Fruit fly (Drosophila melanogaster) whole organism, embryonic: ENCODE measurements around the gene scpr-C.

Experiments
- Awh ChIP-seq: fragments of 200-800 bp; sonication (Bioruptor generic); IDR thresholded peaks from 2 replicates; pipeline ENCODE4, ENCODE4 v1.3.6; 2022; ENCODE audit warnings: missing biosample characterization, missing genetic modification characterization
- Blimp-1 ChIP-seq: fragments of 200-800 bp; sonication (Bioruptor generic); optimal IDR thresholded peaks from 3 replicates; lab custom pipeline; 2018; ENCODE audit warnings: missing biosample characterization, missing genetic modification characterization, mild to moderate bottlenecking, moderate library complexity, missing genetic modification reagents
- CG13424 ChIP-seq: fragments of 200-800 bp; sonication (Bioruptor generic); optimal IDR thresholded peaks from 2 replicates; lab custom pipeline; 2019; ENCODE audit warnings: missing biosample characterization, mild to moderate bottlenecking, missing genetic modification characterization, moderate library complexity
- CG14710 ChIP-seq: fragments of 200-800 bp; sonication (Bioruptor generic); optimal IDR thresholded peaks from 3 replicates; lab custom pipeline; 2019; ENCODE audit warnings: missing biosample characterization, mild to moderate bottlenecking, missing genetic modification characterization, moderate library complexity
- CG18476 ChIP-seq: fragments of 200-800 bp; sonication (Bioruptor generic); optimal IDR thresholded peaks from 2 replicates; lab custom pipeline; 2016; ENCODE audit warnings: missing biosample characterization, mild to moderate bottlenecking, missing genetic modification characterization
- CG18599 ChIP-seq: fragments of 200-800 bp; sonication (Bioruptor generic); optimal IDR thresholded peaks from 3 replicates; lab custom pipeline; 2017; ENCODE audit warnings: missing biosample characterization, missing genetic modification characterization, mild to moderate bottlenecking, moderate library complexity, missing genetic modification reagents
- CG2116 ChIP-seq: fragments of 200-800 bp; sonication (Bioruptor generic); optimal IDR thresholded peaks from 3 replicates; lab custom pipeline; 2018; ENCODE audit warnings: missing biosample characterization, mild to moderate bottlenecking, missing genetic modification characterization
- CG2129 ChIP-seq: fragments of 200-800 bp; sonication (Bioruptor generic); IDR thresholded peaks from 2 replicates; pipeline ENCODE4 v1.3.6; 2022; ENCODE audit warnings: missing biosample characterization, missing genetic modification characterization; ENCODE audit not compliant: partially characterized antibody
- CG2889 ChIP-seq: fragments of 200-800 bp; sonication (Bioruptor generic); IDR thresholded peaks from 3 replicates; pipeline ENCODE4 v1.3.6; 2022; ENCODE audit warnings: missing biosample characterization, missing genetic modification characterization
- CG31441 ChIP-seq: fragments of 200-800 bp; sonication (Bioruptor generic); IDR thresholded peaks from 2 replicates; pipeline ENCODE4 v1.3.6; 2022; ENCODE audit warnings: missing biosample characterization, missing genetic modification characterization
- CG34376 ChIP-seq: fragments of 200-800 bp; sonication (Bioruptor generic); optimal IDR thresholded peaks from 2 replicates; lab custom pipeline; 2018; ENCODE audit warnings: missing biosample characterization, mild to moderate bottlenecking, missing genetic modification characterization
- CG3847 ChIP-seq: fragments of 200-800 bp; sonication (Bioruptor generic); IDR thresholded peaks from 2 replicates; pipeline ENCODE4 v1.3.6; 2022; ENCODE audit warnings: missing biosample characterization, missing genetic modification characterization
- CG4730 ChIP-seq: fragments of 200-800 bp; sonication (Bioruptor generic); IDR thresholded peaks from 2 replicates; pipeline ENCODE4 v1.3.6; 2022; ENCODE audit warnings: missing biosample characterization, missing genetic modification characterization
- CG4820 ChIP-seq: fragments of 200-800 bp; sonication (Bioruptor generic); optimal IDR thresholded peaks from 3 replicates; lab custom pipeline; 2016; ENCODE audit warnings: missing biosample characterization, missing genetic modification characterization
- CG6854 ChIP-seq: fragments of 200-800 bp; sonication (Bioruptor generic); optimal IDR thresholded peaks from 3 replicates; lab custom pipeline; 2017; ENCODE audit warnings: missing biosample characterization, mild to moderate bottlenecking, missing genetic modification characterization
- CG7745 ChIP-seq: fragments of 200-800 bp; sonication (Bioruptor generic); optimal IDR thresholded peaks from 2 replicates; lab custom pipeline; 2018; ENCODE audit warnings: missing biosample characterization, mild to moderate bottlenecking, missing genetic modification characterization, moderate library complexity
- CG8765 ChIP-seq: fragments of 200-800 bp; sonication (Bioruptor generic); IDR thresholded peaks from 2 replicates; pipeline ENCODE4 v1.3.6; 2022; ENCODE audit warnings: missing biosample characterization, missing genetic modification characterization
- CG9727 ChIP-seq: fragments of 200-800 bp; sonication (Bioruptor generic); optimal IDR thresholded peaks from 3 replicates; lab custom pipeline; 2017; ENCODE audit warnings: missing biosample characterization, mild to moderate bottlenecking, missing genetic modification characterization
- CG9817 ChIP-seq: fragments of 200-800 bp; sonication (Bioruptor generic); optimal IDR thresholded peaks from 2 replicates; lab custom pipeline; 2018; ENCODE audit warnings: missing biosample characterization, mild to moderate bottlenecking, missing genetic modification characterization, moderate library complexity
- CG9932 ChIP-seq: fragments of 200-800 bp; sonication (Bioruptor generic); IDR thresholded peaks from 2 replicates; pipeline ENCODE4 v1.3.6; 2022; ENCODE audit warnings: missing biosample characterization, missing genetic modification characterization
- Dbx ChIP-seq: fragments of 200-800 bp; sonication (Bioruptor generic); IDR thresholded peaks from 3 replicates; pipeline ENCODE4 v1.3.6; 2022; ENCODE audit warnings: missing biosample characterization, missing genetic modification characterization
- Ets65A ChIP-seq: fragments of 200-800 bp; sonication (Bioruptor generic); peaks from one replicate; lab custom pipeline; 2016; ENCODE audit warnings: missing biosample characterization, missing genetic modification characterization
- Gug ChIP-seq: fragments of 200-800 bp; sonication (Bioruptor generic); IDR thresholded peaks from 4 replicates; pipeline ENCODE4 v1.3.6; 2022; ENCODE audit warnings: missing biosample characterization, missing genetic modification characterization
- Hr78 ChIP-seq, 2 experiments: fragments of 200-800 bp in 1 of 2; fragments of >200 bp in 1 of 2; sonication (Bioruptor generic) in 1 of 2; optimal IDR thresholded peaks; 2 replicates each; lab custom pipeline; 2017 to 2019; ENCODE audit warnings: missing biosample characterization in 2 of 2, missing genetic modification characterization in 2 of 2, mild to moderate bottlenecking in 1 of 2, moderate library complexity in 1 of 2
- Oli ChIP-seq: fragments of 200-800 bp; sonication (Bioruptor generic); optimal IDR thresholded peaks from 2 replicates; lab custom pipeline; 2018; ENCODE audit warnings: missing biosample characterization, mild to moderate bottlenecking, missing genetic modification characterization, moderate library complexity
- Sin3A ChIP-seq: fragments of >200 bp; optimal IDR thresholded peaks from 2 replicates; lab custom pipeline; 2018
- Taf1 ChIP-seq: fragments of 200-800 bp; sonication (Bioruptor generic); IDR thresholded peaks from 2 replicates; pipeline ENCODE4 v1.3.6; 2022; ENCODE audit warnings: missing biosample characterization, missing genetic modification characterization
- Xbp1 ChIP-seq: fragments of 200-800 bp; sonication (Bioruptor generic); optimal IDR thresholded peaks from 3 replicates; lab custom pipeline; 2016; ENCODE audit warnings: missing biosample characterization, mild to moderate bottlenecking, missing genetic modification characterization
- ac ChIP-seq: fragments of 200-800 bp; sonication (Bioruptor generic); optimal IDR thresholded peaks from 3 replicates; lab custom pipeline; 2017; ENCODE audit warnings: missing biosample characterization, mild to moderate bottlenecking, missing genetic modification characterization
- al ChIP-seq: fragments of 200-800 bp; sonication (Bioruptor generic); IDR thresholded peaks from 2 replicates; pipeline ENCODE4 v1.3.6; 2022; ENCODE audit warnings: missing biosample characterization, missing genetic modification characterization
- ato ChIP-seq: fragments of 200-800 bp; sonication (Bioruptor generic); IDR thresholded peaks from 2 replicates; pipeline ENCODE4 v1.3.6; 2022; ENCODE audit warnings: missing biosample characterization, missing genetic modification characterization; ENCODE audit not compliant: partially characterized antibody
- bcd ChIP-seq: fragments of 200-800 bp; sonication (Bioruptor generic); optimal IDR thresholded peaks from 2 replicates; lab custom pipeline; 2017; ENCODE audit warnings: missing biosample characterization, mild to moderate bottlenecking, missing genetic modification characterization
- chinmo ChIP-seq: fragments of 200-800 bp; sonication (Bioruptor generic); IDR thresholded peaks from 4 replicates; pipeline ENCODE4 v1.3.6; 2022; ENCODE audit warnings: missing biosample characterization, missing genetic modification characterization; ENCODE audit not compliant: partially characterized antibody
- exex ChIP-seq: fragments of 200-800 bp; sonication (Bioruptor generic); optimal IDR thresholded peaks from 4 replicates; lab custom pipeline; 2018; ENCODE audit warnings: missing biosample characterization, mild to moderate bottlenecking, missing genetic modification characterization, moderate library complexity
- fd3F ChIP-seq: fragments of 200-800 bp; sonication (Bioruptor generic); optimal IDR thresholded peaks from 2 replicates; lab custom pipeline; 2018; ENCODE audit warnings: missing biosample characterization, mild to moderate bottlenecking, missing genetic modification characterization, moderate library complexity
- gem ChIP-seq: fragments of 200-800 bp; sonication (Bioruptor generic); optimal IDR thresholded peaks from 2 replicates; lab custom pipeline; 2019; ENCODE audit warnings: missing biosample characterization, mild to moderate bottlenecking, missing genetic modification characterization, moderate library complexity
- hkb ChIP-seq, 2 experiments: fragments of 200-800 bp in 1 of 2; fragments of >200 bp in 1 of 2; sonication (Bioruptor generic) in 1 of 2; IDR thresholded peaks in 1 of 2; optimal IDR thresholded peaks in 1 of 2; 2 replicates each; pipeline versions ENCODE4 v1.3.6 to Lab custom; 2017 to 2022; ENCODE audit warnings: missing biosample characterization in 1 of 2, missing genetic modification characterization in 1 of 2
- lbe ChIP-seq: fragments of 200-800 bp; sonication (Bioruptor generic); optimal IDR thresholded peaks from 2 replicates; lab custom pipeline; 2016; ENCODE audit warnings: missing biosample characterization, mild to moderate bottlenecking, missing genetic modification characterization
- nmo ChIP-seq: fragments of 200-800 bp; sonication (Bioruptor generic); optimal IDR thresholded peaks from 2 replicates; lab custom pipeline; 2018; ENCODE audit warnings: missing biosample characterization, mild to moderate bottlenecking, missing genetic modification characterization, moderate library complexity
- oc ChIP-seq: fragments of 200-800 bp; sonication (Bioruptor generic); optimal IDR thresholded peaks from 2 replicates; lab custom pipeline; 2018; ENCODE audit warnings: missing biosample characterization, mild to moderate bottlenecking, missing genetic modification characterization, moderate library complexity
- psq ChIP-seq: fragments of 200-800 bp; sonication (Bioruptor generic); optimal IDR thresholded peaks from 2 replicates; lab custom pipeline; 2017; ENCODE audit warnings: missing biosample characterization, missing genetic modification characterization
- row ChIP-seq: fragments of 200-800 bp; sonication (Bioruptor generic); IDR thresholded peaks from 3 replicates; pipeline ENCODE4 v1.3.6; 2022; ENCODE audit warnings: missing biosample characterization, missing genetic modification characterization
- sc ChIP-seq, 3 experiments: fragments of >200 bp in 2 of 3; fragments of 200-800 bp in 1 of 3; sonication (Bioruptor generic) in 1 of 3; optimal IDR thresholded peaks; 2 replicates in 2 of 3; 3 replicates in 1 of 3; lab custom pipeline; 2017; ENCODE audit warnings: mild to moderate bottlenecking in 1 of 3, missing biosample characterization in 1 of 3, missing genetic modification characterization in 1 of 3, missing genetic modification reagents in 1 of 3
- sd ChIP-seq: fragments of 200-800 bp; sonication (Bioruptor generic); optimal IDR thresholded peaks from 3 replicates; lab custom pipeline; 2018; ENCODE audit warnings: missing biosample characterization, mild to moderate bottlenecking, missing genetic modification characterization, moderate library complexity
- slbo ChIP-seq: fragments of 200-800 bp; sonication (Bioruptor generic); IDR thresholded peaks from 2 replicates; pipeline ENCODE4 v1.3.6; 2022; ENCODE audit warnings: missing biosample characterization, missing genetic modification characterization
- sqz ChIP-seq: fragments of 200-800 bp; sonication (Bioruptor generic); optimal IDR thresholded peaks from 3 replicates; lab custom pipeline; 2018; ENCODE audit warnings: missing biosample characterization, mild to moderate bottlenecking, missing genetic modification characterization
- toy ChIP-seq: fragments of 200-800 bp; sonication (Bioruptor generic); IDR thresholded peaks from 2 replicates; pipeline ENCODE4 v1.3.6; 2022; ENCODE audit warnings: missing biosample characterization, missing genetic modification characterization
- trem ChIP-seq: fragments of 200-800 bp; optimal IDR thresholded peaks from 3 replicates; lab custom pipeline; 2019; ENCODE audit warnings: missing biosample characterization, mild to moderate bottlenecking, missing genetic modification characterization, moderate library complexity
- vvl ChIP-seq: fragments of 200-800 bp; sonication (Bioruptor generic); IDR thresholded peaks from 2 replicates; pipeline ENCODE4 v1.3.6; 2022; ENCODE audit warnings: missing biosample characterization, missing genetic modification characterization

Gene scpr-C

dm6 chr3R:11200885-11201421 lies 24.4 kb upstream of the scpr-C start (continued):
- TF ChIP-seq al (peak; percentile 64; the same call in 1 of the 2 replicates), row (GFP tag; lab: Robert Waterston, UW) (peak; percentile 92), trem (no peak), CG18476 (GFP tag; lab: Kevin White, UChicago) (peak; percentile 37), Hr78 (GFP tag; optimal IDR thresholded peaks at IDR 0.05; lab: Kevin White, UChicago) (peak in 1 of 2 experiments; percentile 64), fd3F (GFP tag; lab: Kevin White, UChicago) (peak; percentile 15), Blimp-1 (peak; percentile 39), toy (GFP tag; lab: Robert Waterston, UW) (no peak), CG9727 (peak; percentile 60), CG2889 (GFP tag; lab: Robert Waterston, UW) (no peak), CG2116 (GFP tag; lab: Kevin White, UChicago) (peak; percentile 14), CG6854 (GFP tag; lab: Kevin White, UChicago) (peak; percentile 26), sd (tag; lab: Kevin White, UChicago) (peak; percentile 69), CG14710 (tag; lab: Kevin White, UChicago) (no peak), bcd (peak; percentile 58), Gug (peak; percentile 33; the same call in 1 of the 4 replicates), ac (no peak), gem (tag; lab: Kevin White, UChicago) (peak; percentile 82), Xbp1 (GFP tag; lab: Kevin White, UChicago) (peak; percentile 63), CG34376 (peak; percentile 49), sqz (GFP tag; lab: Kevin White, UChicago) (no peak), CG13424 (tag; lab: Kevin White, UChicago) (peak; percentile 53), Taf1 (GFP tag; lab: Robert Waterston, UW) (no peak), ato (GFP tag; lab: Robert Waterston, UW) (no peak), exex (tag; lab: Kevin White, UChicago) (peak; percentile 65), sc (optimal IDR thresholded peaks at IDR 0.05; lab: Kevin White, UChicago) (no peak), sc (GFP tag; optimal IDR thresholded peaks at IDR 0.05; lab: Kevin White, UChicago) (peak; percentile 18), CG7745 (tag; lab: Kevin White, UChicago) (no peak), oc (tag; lab: Kevin White, UChicago) (peak; percentile 19), chinmo (GFP tag; lab: Robert Waterston, UW) (peak; percentile 61; the same call in 1 of the 4 replicates), CG2129 (no peak), psq (no peak), Ets65A (GFP tag; lab: Kevin White, UChicago) (no peak), Sin3A (lab: Kevin White, UChicago) (no peak), vvl (peak; percentile 68), Dbx (GFP tag; lab: Robert Waterston, UW) (peak; percentile 35; the same call in 1 of the 3 replicates), CG31441 (GFP tag; lab: Robert Waterston, UW) (no peak; the same call in 1 of the 2 replicates), CG9932 (GFP tag; lab: Robert Waterston, UW) (peak; percentile 40), slbo (GFP tag; lab: Robert Waterston, UW) (peak; percentile 76), CG3847 (GFP tag; lab: Robert Waterston, UW) (peak; percentile 40), CG4730 (GFP tag; lab: Robert Waterston, UW) (no peak), CG8765 (GFP tag; lab: Robert Waterston, UW) (no peak), CG4820 (GFP tag; lab: Kevin White, UChicago) (peak; percentile 28), CG9817 (tag; lab: Kevin White, UChicago) (peak; percentile 34), Oli (tag; lab: Kevin White, UChicago) (peak; percentile 73), nmo (GFP tag; lab: Kevin White, UChicago) (peak; percentile 61), CG18599 (GFP tag; lab: Kevin White, UChicago) (peak; percentile 82), lbe (GFP tag; lab: Kevin White, UChicago) (peak; percentile 81), hkb (optimal IDR thresholded peaks at IDR 0.05; lab: Kevin White, UChicago) (no peak), hkb (GFP tag; IDR thresholded peaks at IDR 0.05; lab: Robert Waterston, UW) (peak; percentile 60; the same call in 1 of the 2 replicates), Awh (no peak)
